Fruit fly (Drosophila melanogaster) whole organism, embryonic: Measurements from ENCODE around the gene NimB3.

Experiments
- Antp ChIP-seq: fragments of 200-800 bp; sonication (Bioruptor generic); optimal IDR thresholded peaks from 3 replicates; lab custom pipeline; 2016; ENCODE audit warnings: missing biosample characterization, missing genetic modification characterization
- Bgb ChIP-seq: fragments of 200-800 bp; sonication (Bioruptor generic); IDR thresholded peaks from 2 replicates; pipeline ENCODE4 v1.3.6; 2022; ENCODE audit warnings: missing biosample characterization, missing genetic modification characterization; ENCODE audit not compliant: partially characterized antibody
- Blimp-1 ChIP-seq: fragments of 200-800 bp; sonication (Bioruptor generic); optimal IDR thresholded peaks from 3 replicates; lab custom pipeline; 2018; ENCODE audit warnings: missing biosample characterization, missing genetic modification characterization, mild to moderate bottlenecking, moderate library complexity, missing genetic modification reagents
- CG12299 ChIP-seq: fragments of 200-800 bp; sonication (Bioruptor generic); optimal IDR thresholded peaks from 2 replicates; lab custom pipeline; 2018; ENCODE audit warnings: missing biosample characterization, mild to moderate bottlenecking, missing genetic modification characterization
- CG16813 ChIP-seq: fragments of 200-800 bp; sonication (Bioruptor generic); IDR thresholded peaks from 3 replicates; pipeline ENCODE4 v1.3.6; 2022; ENCODE audit warnings: missing biosample characterization, missing genetic modification characterization; ENCODE audit not compliant: partially characterized antibody
- CG2129 ChIP-seq: fragments of 200-800 bp; sonication (Bioruptor generic); IDR thresholded peaks from 2 replicates; pipeline ENCODE4 v1.3.6; 2022; ENCODE audit warnings: missing biosample characterization, missing genetic modification characterization; ENCODE audit not compliant: partially characterized antibody
- CG2199 ChIP-seq: fragments of 200-800 bp; sonication (Bioruptor generic); IDR thresholded peaks from 3 replicates; pipeline ENCODE4 v1.3.6; 2022; ENCODE audit warnings: missing biosample characterization, missing genetic modification characterization
- CG32532 ChIP-seq: fragments of 200-800 bp; sonication (Bioruptor generic); IDR thresholded peaks from 2 replicates; pipeline ENCODE4 v1.3.6; 2022; ENCODE audit warnings: missing biosample characterization, missing genetic modification characterization
- CG34376 ChIP-seq: fragments of 200-800 bp; sonication (Bioruptor generic); optimal IDR thresholded peaks from 2 replicates; lab custom pipeline; 2018; ENCODE audit warnings: missing biosample characterization, mild to moderate bottlenecking, missing genetic modification characterization
- CG3726 ChIP-seq: fragments of 200-800 bp; sonication (Bioruptor generic); IDR thresholded peaks from 3 replicates; pipeline ENCODE4, ENCODE4 v1.3.6; 2022; ENCODE audit warnings: missing biosample characterization, missing genetic modification characterization
- CG3838 ChIP-seq: fragments of 200-800 bp; sonication (Bioruptor generic); optimal IDR thresholded peaks from 3 replicates; lab custom pipeline; 2016; ENCODE audit warnings: missing biosample characterization, missing genetic modification characterization
- CG6175 ChIP-seq: fragments of 200-800 bp; sonication (Bioruptor generic); IDR thresholded peaks from 3 replicates; pipeline ENCODE4 v1.3.6; 2022; ENCODE audit warnings: missing biosample characterization, missing genetic modification characterization
- Chrac-16 ChIP-seq: fragments of 200-800 bp; sonication (Bioruptor generic); optimal IDR thresholded peaks from 3 replicates; lab custom pipeline; 2016; ENCODE audit warnings: missing biosample characterization, missing genetic modification characterization
- D19B ChIP-seq: fragments of 200-800 bp; sonication (Bioruptor generic); optimal IDR thresholded peaks from 2 replicates; lab custom pipeline; 2017; ENCODE audit warnings: missing biosample characterization, mild to moderate bottlenecking, missing genetic modification characterization
- Dp ChIP-seq: fragments of 200-800 bp; sonication (Bioruptor generic); optimal IDR thresholded peaks from 2 replicates; lab custom pipeline; 2018; ENCODE audit warnings: missing biosample characterization, mild to moderate bottlenecking, missing genetic modification characterization, moderate library complexity
- Drgx ChIP-seq: fragments of 200-800 bp; sonication (Bioruptor generic); IDR thresholded peaks from 2 replicates; pipeline ENCODE4 v1.3.6; 2022; ENCODE audit warnings: missing biosample characterization, missing genetic modification characterization
- Ets65A ChIP-seq: fragments of 200-800 bp; sonication (Bioruptor generic); peaks from one replicate; lab custom pipeline; 2016; ENCODE audit warnings: missing biosample characterization, missing genetic modification characterization
- HLH54F ChIP-seq: fragments of 200-800 bp; sonication (Bioruptor generic); optimal IDR thresholded peaks from 3 replicates; lab custom pipeline; 2016; ENCODE audit warnings: missing biosample characterization, missing genetic modification characterization
- HmgD ChIP-seq: fragments of 200-800 bp; sonication (Bioruptor generic); optimal IDR thresholded peaks from 3 replicates; lab custom pipeline; 2016; ENCODE audit warnings: missing biosample characterization, missing genetic modification characterization
- Jarid2 ChIP-seq: fragments of 200-800 bp; sonication (Bioruptor generic); optimal IDR thresholded peaks from 3 replicates; lab custom pipeline; 2017; ENCODE audit warnings: mild to moderate bottlenecking, missing biosample characterization, missing genetic modification reagents, missing genetic modification characterization
- Med ChIP-seq: fragments of 200-800 bp; sonication (Bioruptor generic); peaks from one replicate; lab custom pipeline; 2016; ENCODE audit warnings: missing biosample characterization, missing genetic modification characterization, mild to moderate bottlenecking, inconsistent platforms, moderate library complexity
- TFAM ChIP-seq: fragments of 200-800 bp; sonication (Bioruptor generic); optimal IDR thresholded peaks from 2 replicates; lab custom pipeline; 2017; ENCODE audit warnings: missing biosample characterization, missing genetic modification characterization, inconsistent platforms
- Trl ChIP-seq, 3 experiments: fragments of >200 bp in 2 of 3; fragments of 200-800 bp in 1 of 3; sonication (Bioruptor generic) in 1 of 3; optimal IDR thresholded peaks; 2 replicates in 1 of 3; 3 replicates in 2 of 3; lab custom pipeline; 2016 to 2017; ENCODE audit warnings: missing biosample characterization in 1 of 3, missing genetic modification characterization in 1 of 3
- Vsx1 ChIP-seq: fragments of 200-800 bp; sonication (Bioruptor generic); optimal IDR thresholded peaks from 2 replicates; lab custom pipeline; 2017; ENCODE audit warnings: missing biosample characterization, mild to moderate bottlenecking, missing genetic modification characterization, missing genetic modification reagents
- chinmo ChIP-seq: fragments of 200-800 bp; sonication (Bioruptor generic); IDR thresholded peaks from 4 replicates; pipeline ENCODE4 v1.3.6; 2022; ENCODE audit warnings: missing biosample characterization, missing genetic modification characterization; ENCODE audit not compliant: partially characterized antibody
- exex ChIP-seq: fragments of 200-800 bp; sonication (Bioruptor generic); optimal IDR thresholded peaks from 4 replicates; lab custom pipeline; 2018; ENCODE audit warnings: missing biosample characterization, mild to moderate bottlenecking, missing genetic modification characterization, moderate library complexity
- ftz-f1 ChIP-seq: fragments of 200-800 bp; sonication (Bioruptor generic); optimal IDR thresholded peaks from 2 replicates; lab custom pipeline; 2016; ENCODE audit warnings: missing biosample characterization, missing genetic modification characterization
- ken ChIP-seq: fragments of 200-800 bp; sonication (Bioruptor generic); IDR thresholded peaks from 3 replicates; pipeline ENCODE4 v1.3.6; 2022; ENCODE audit warnings: missing biosample characterization, missing genetic modification characterization
- mirr ChIP-seq: fragments of 200-800 bp; sonication (Bioruptor generic); optimal IDR thresholded peaks from 3 replicates; lab custom pipeline; 2018; ENCODE audit warnings: missing biosample characterization, mild to moderate bottlenecking, missing genetic modification characterization
- pum ChIP-seq: fragments of 200-800 bp; sonication (Bioruptor generic); optimal IDR thresholded peaks from 2 replicates; lab custom pipeline; 2016; ENCODE audit warnings: missing biosample characterization, missing genetic modification characterization
- run ChIP-seq: fragments of 200-800 bp; sonication (Bioruptor generic); optimal IDR thresholded peaks from 3 replicates; lab custom pipeline; 2018; ENCODE audit warnings: missing biosample characterization, mild to moderate bottlenecking, missing genetic modification characterization
- sens ChIP-seq: fragments of 200-800 bp; sonication (Bioruptor generic); peaks from one replicate; lab custom pipeline; 2016; ENCODE audit warnings: missing biosample characterization, missing genetic modification characterization
- so ChIP-seq: fragments of 200-800 bp; sonication (Bioruptor generic); IDR thresholded peaks from 3 replicates; pipeline ENCODE4 v1.3.6; 2022; ENCODE audit warnings: missing biosample characterization, missing genetic modification characterization

Gene NimB3

dm6 chr2L:13998952-13999351 lies 31.2 kb upstream of the NimB3 start:
- TF ChIP-seq CG3726 (GFP tag; lab: Robert Waterston, UW): no peak
- peak; percentile 92 for TF ChIP-seq Ets65A
- peak; percentile 68; the same call in 1 of the 2 replicates for TF ChIP-seq Drgx (GFP tag; lab: Robert Waterston, UW)
- TF ChIP-seq Chrac-16 (GFP tag; lab: Kevin White, UChicago): no peak
- TF ChIP-seq HmgD: no peak
- TF ChIP-seq, all 482 proteins: peak for 2

- TF ChIP-seq HLH54F (GFP tag; lab: Kevin White, UChicago) (no peak), run (no peak), pum (no peak)
Observed at dm6 chr2L:13979826-13980225, 12.0 kb upstream of the NimB3 start, which contains the start of gene NimC2. NimC2 (plus strand) TSS chr2L:13980126.

dm6 chr2L:13977073-13977472 lies 9.3 kb upstream of the NimB3 start, which contains the start of gene Cyp28a5:
Cyp28a5 (plus strand) TSS chr2L:13977302.
- TF ChIP-seq CG34376 (peak; percentile 36), exex (tag; lab: Kevin White, UChicago) (peak; percentile 72), CG32532 (GFP tag; lab: Robert Waterston, UW) (peak; percentile 29; the same call in 1 of the 2 replicates), CG2129 (no peak), ftz-f1 (GFP tag; lab: Kevin White, UChicago) (peak; percentile 43), Med (GFP tag; lab: Kevin White, UChicago) (peak; percentile 76), Trl (optimal IDR thresholded peaks at IDR 0.05; lab: Kevin White, UChicago) (peak; percentile 31 to 40), Trl (GFP tag; optimal IDR thresholded peaks at IDR 0.05; lab: Kevin White, UChicago) (no peak), CG2199 (GFP tag; lab: Robert Waterston, UW) (0 out of 3 replicates have a peak, but pooled peaks have one; percentile 46), ken (GFP tag; lab: Robert Waterston, UW) (0 out of 3 replicates have a peak, but pooled peaks have one; percentile 24), TFAM (no peak), Blimp-1 (GFP tag; lab: Kevin White, UChicago) (peak; percentile 13), chinmo (peak; percentile 80; the same call in 1 of the 4 replicates), Jarid2 (GFP tag; lab: Kevin White, UChicago) (peak; percentile 66), mirr (GFP tag; lab: Kevin White, UChicago) (peak; percentile 12), Antp (GFP tag; lab: Kevin White, UChicago) (no peak)

- no peak for TF ChIP-seq Dp (GFP tag; lab: Kevin White, UChicago)
- no peak for TF ChIP-seq CG3838 (GFP tag; lab: Kevin White, UChicago)
- TF ChIP-seq Bgb (GFP tag; lab: Robert Waterston, UW): no peak
- no peak for TF ChIP-seq Vsx1
- no peak for TF ChIP-seq CG16813 (GFP tag; lab: Robert Waterston, UW)
- peak; percentile 50 for TF ChIP-seq sens (GFP tag; lab: Kevin White, UChicago)
- no peak for TF ChIP-seq CG12299 (tag; lab: Kevin White, UChicago)
- TF ChIP-seq, all 482 proteins: peak for 1
Observed at dm6 chr2L:13976669-13977068, 8.9 kb upstream of the NimB3 start, which contains the start of gene NimC1. NimC1 (minus strand) TSS chr2L:13976769.

- no peak for TF ChIP-seq CG6175
Observed at dm6 chr2L:13972847-13973246, 5.1 kb upstream of the NimB3 start, which contains the start of gene He. He (minus strand) TSS chr2L:13972947.

- TF ChIP-seq so: no peak
- TF ChIP-seq CG34376: peak; percentile 37
- TF ChIP-seq CG16813 (GFP tag; lab: Robert Waterston, UW): peak; percentile 31; the same call in 1 of the 3 replicates
- peak; percentile 76 for TF ChIP-seq D19B (GFP tag; lab: Kevin White, UChicago)
Observed at dm6 chr2L:13969876-13970275, 2.1 kb upstream of the NimB3 start, which contains the start of the genes NimB4 and NimB5. NimB4 (minus strand) TSS chr2L:13969976. NimB5 (plus strand) TSS chr2L:13970177.
